Worm (Caenorhabditis elegans) whole organism, L1 larva: Measurements from ENCODE around the gene his-8.

Experiments used
- ceh-90 ChIP-seq: sonication (generic microtip); optimal IDR thresholded peaks from 2 replicates; lab custom pipeline; 2016; ENCODE audit warnings: missing genetic modification characterization, missing compliant biosample characterization
- egl-13 ChIP-seq: sonication (generic microtip); optimal IDR thresholded peaks from 2 replicates; lab custom pipeline; 2016; ENCODE audit warnings: missing genotype, missing genetic modification reagents, missing genetic modification characterization, missing compliant biosample characterization
- nhr-47 ChIP-seq: sonication (generic microtip); optimal IDR thresholded peaks from 2 replicates; lab custom pipeline; 2016; ENCODE audit warnings: mild to moderate bottlenecking, missing genetic modification characterization, moderate library complexity, missing compliant biosample characterization

DNA sequence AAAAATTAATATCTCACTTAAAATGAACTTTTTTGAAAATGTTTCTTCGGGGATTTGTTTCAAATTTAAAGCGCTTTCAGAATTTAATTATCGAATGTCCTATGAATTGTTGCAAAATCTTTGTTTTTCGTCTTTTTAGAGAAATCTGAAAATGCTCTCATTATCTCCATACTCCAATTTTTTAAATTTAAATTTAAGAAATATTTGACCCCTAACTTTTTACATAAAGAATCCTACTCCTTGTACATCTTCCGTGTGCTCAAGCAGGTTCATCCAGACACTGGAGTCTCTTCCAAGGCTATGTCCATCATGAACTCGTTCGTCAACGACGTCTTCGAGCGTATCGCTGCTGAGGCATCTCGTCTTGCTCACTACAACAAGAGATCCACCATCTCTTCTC, 3.3 kb upstream of the his-8 start, which contains the start of gene his-39:
- TF ChIP-seq ceh-90 (tag; lab: Kevin White, UChicago) = no peak
- no peak for TF ChIP-seq egl-13 (tag; lab: Kevin White, UChicago)
- TF ChIP-seq nhr-47 = no peak
